Worm (Caenorhabditis elegans): ENCODE results near the gene aptf-3.

aptf-3 gene

ce11 chrII:8593840-8594625 lies at the start of gene aptf-3:
Gene aptf-3, plus strand, starts transcription at chrII:8594190.
- TF ChIP-seq flt-1 (GFP tag; IDR thresholded peaks at IDR 0.05): no peak
- TF ChIP-seq cog-1 (tag; optimal IDR thresholded peaks at IDR 0.05): no peak
- TF ChIP-seq tab-1 (GFP tag; IDR thresholded peaks at IDR 0.05): no peak
- no peak for TF ChIP-seq klf-2 (GFP tag; conservative IDR thresholded peaks at IDR 0.05)
- TF ChIP-seq T22C8.4 (GFP tag; IDR thresholded peaks at IDR 0.05): no peak
- TF ChIP-seq ref-1 (GFP tag; conservative IDR thresholded peaks at IDR 0.05): no peak
- no peak for TF ChIP-seq ztf-23 (GFP tag; IDR thresholded peaks at IDR 0.05)
- no peak for TF ChIP-seq ztf-29 (GFP tag; IDR thresholded peaks at IDR 0.05)
- no peak for TF ChIP-seq med-1 (GFP tag; optimal IDR thresholded peaks at IDR 0.05; ENCODE audit: insufficient read depth)

- TF ChIP-seq T22C8.4 (GFP tag; IDR thresholded peaks at IDR 0.05) (no peak), flt-1 (GFP tag; IDR thresholded peaks at IDR 0.05) (no peak), med-1 (GFP tag; optimal IDR thresholded peaks at IDR 0.05; ENCODE audit: insufficient read depth) (no peak), ztf-29 (GFP tag; IDR thresholded peaks at IDR 0.05) (no peak), ref-1 (GFP tag; conservative IDR thresholded peaks at IDR 0.05) (no peak), tab-1 (GFP tag; IDR thresholded peaks at IDR 0.05) (no peak), cog-1 (tag; optimal IDR thresholded peaks at IDR 0.05) (no peak)
Observed at ce11 chrII:8545315-8545714, 48.7 kb upstream of the aptf-3 start, which contains the start of gene decr-1.2. Gene decr-1.2, plus strand, starts transcription at chrII:8545615.

- TF ChIP-seq T22C8.4 (GFP tag; IDR thresholded peaks at IDR 0.05): peak; percentile 63; the same call in 1 of the 2 replicates
- peak; percentile 82 for TF ChIP-seq ztf-29 (GFP tag; IDR thresholded peaks at IDR 0.05)
- TF ChIP-seq cog-1 (tag; optimal IDR thresholded peaks at IDR 0.05): peak; percentile 52
- TF ChIP-seq klf-2 (GFP tag; conservative IDR thresholded peaks at IDR 0.05): peak; percentile 84
- TF ChIP-seq ref-1 (GFP tag; conservative IDR thresholded peaks at IDR 0.05): peak; percentile 90
- TF ChIP-seq ztf-23 (GFP tag; IDR thresholded peaks at IDR 0.05): no peak; the same call in none of the 2 replicates
- TF ChIP-seq tab-1 (GFP tag; IDR thresholded peaks at IDR 0.05): peak; percentile 91
- peak; percentile 92 for TF ChIP-seq flt-1 (GFP tag; IDR thresholded peaks at IDR 0.05)
- TF ChIP-seq med-1 (GFP tag; optimal IDR thresholded peaks at IDR 0.05; ENCODE audit: insufficient read depth): peak; percentile 40
Observed at ce11 chrII:8546975-8547374, 47.0 kb upstream of the aptf-3 start.

- TF ChIP-seq T22C8.4 (GFP tag; IDR thresholded peaks at IDR 0.05) (no peak), ref-1 (GFP tag; conservative IDR thresholded peaks at IDR 0.05) (no peak), ztf-29 (GFP tag; IDR thresholded peaks at IDR 0.05) (no peak), med-1 (GFP tag; optimal IDR thresholded peaks at IDR 0.05; ENCODE audit: insufficient read depth) (no peak), klf-2 (GFP tag; conservative IDR thresholded peaks at IDR 0.05) (no peak), tab-1 (GFP tag; IDR thresholded peaks at IDR 0.05) (no peak)
Observed at ce11 chrII:8551100-8551499, 42.9 kb upstream of the aptf-3 start.

ce11 chrII:8554568-8554967 lies 39.4 kb upstream of the aptf-3 start:
- no peak for TF ChIP-seq ztf-29 (GFP tag; IDR thresholded peaks at IDR 0.05)
- no peak for TF ChIP-seq tab-1 (GFP tag; IDR thresholded peaks at IDR 0.05)
- no peak for TF ChIP-seq klf-2 (GFP tag; conservative IDR thresholded peaks at IDR 0.05)
- no peak for TF ChIP-seq cog-1 (tag; optimal IDR thresholded peaks at IDR 0.05)
- no peak for TF ChIP-seq med-1 (GFP tag; optimal IDR thresholded peaks at IDR 0.05; ENCODE audit: insufficient read depth)
- no peak for TF ChIP-seq ztf-23 (GFP tag; IDR thresholded peaks at IDR 0.05)
- TF ChIP-seq flt-1 (GFP tag; IDR thresholded peaks at IDR 0.05): no peak
- TF ChIP-seq T22C8.4 (GFP tag; IDR thresholded peaks at IDR 0.05): no peak
- no peak for TF ChIP-seq ref-1 (GFP tag; conservative IDR thresholded peaks at IDR 0.05)

ce11 chrII:8556166-8556565 lies 37.8 kb upstream of the aptf-3 start, which contains the start of gene glb-27:
Gene glb-27, minus strand, starts transcription at chrII:8556266.
- TF ChIP-seq T22C8.4 (GFP tag; IDR thresholded peaks at IDR 0.05) (no peak), ztf-23 (GFP tag; IDR thresholded peaks at IDR 0.05) (no peak), cog-1 (tag; optimal IDR thresholded peaks at IDR 0.05) (no peak), med-1 (GFP tag; optimal IDR thresholded peaks at IDR 0.05; ENCODE audit: insufficient read depth) (no peak), ref-1 (GFP tag; conservative IDR thresholded peaks at IDR 0.05) (no peak), klf-2 (GFP tag; conservative IDR thresholded peaks at IDR 0.05) (no peak), ztf-29 (GFP tag; IDR thresholded peaks at IDR 0.05) (no peak), flt-1 (GFP tag; IDR thresholded peaks at IDR 0.05) (no peak), tab-1 (GFP tag; IDR thresholded peaks at IDR 0.05) (no peak)

ce11 chrII:8559188-8559587 lies 34.8 kb upstream of the aptf-3 start:
- TF ChIP-seq T22C8.4 (GFP tag; IDR thresholded peaks at IDR 0.05): no peak
- no peak for TF ChIP-seq ztf-29 (GFP tag; IDR thresholded peaks at IDR 0.05)
- TF ChIP-seq klf-2 (GFP tag; conservative IDR thresholded peaks at IDR 0.05): no peak
- TF ChIP-seq flt-1 (GFP tag; IDR thresholded peaks at IDR 0.05): no peak
- no peak for TF ChIP-seq ref-1 (GFP tag; conservative IDR thresholded peaks at IDR 0.05)
- TF ChIP-seq tab-1 (GFP tag; IDR thresholded peaks at IDR 0.05): no peak
- TF ChIP-seq ztf-23 (GFP tag; IDR thresholded peaks at IDR 0.05): no peak
- no peak for TF ChIP-seq cog-1 (tag; optimal IDR thresholded peaks at IDR 0.05)
- TF ChIP-seq med-1 (GFP tag; optimal IDR thresholded peaks at IDR 0.05; ENCODE audit: insufficient read depth): no peak

- TF ChIP-seq ref-1 (GFP tag; conservative IDR thresholded peaks at IDR 0.05) (peak; percentile 46), ztf-29 (GFP tag; IDR thresholded peaks at IDR 0.05) (peak; percentile 16; the same call in 1 of the 2 replicates), klf-2 (GFP tag; conservative IDR thresholded peaks at IDR 0.05) (0 out of 2 replicates have a peak, but pooled peaks have one; percentile 51), ztf-23 (GFP tag; IDR thresholded peaks at IDR 0.05) (peak; percentile 92), T22C8.4 (GFP tag; IDR thresholded peaks at IDR 0.05) (peak; percentile 52), tab-1 (GFP tag; IDR thresholded peaks at IDR 0.05) (peak; percentile 24; the same call in 1 of the 2 replicates), cog-1 (tag; optimal IDR thresholded peaks at IDR 0.05) (peak; percentile 97), med-1 (GFP tag; optimal IDR thresholded peaks at IDR 0.05; ENCODE audit: insufficient read depth) (no peak), flt-1 (GFP tag; IDR thresholded peaks at IDR 0.05) (peak; percentile 89)
Observed at ce11 chrII:8561227-8561626, 32.8 kb upstream of the aptf-3 start, which contains the start of gene iff-2. Gene iff-2, minus strand, starts transcription at chrII:8561367.

ce11 chrII:8562002-8562401 lies 32.0 kb upstream of the aptf-3 start, which contains the start of gene F54C9.14:
Gene F54C9.14, plus strand, starts transcription at chrII:8562302.
- TF ChIP-seq ref-1 (GFP tag; conservative IDR thresholded peaks at IDR 0.05) (no peak), flt-1 (GFP tag; IDR thresholded peaks at IDR 0.05) (no peak), tab-1 (GFP tag; IDR thresholded peaks at IDR 0.05) (no peak), T22C8.4 (GFP tag; IDR thresholded peaks at IDR 0.05) (no peak), klf-2 (GFP tag; conservative IDR thresholded peaks at IDR 0.05) (no peak), ztf-23 (GFP tag; IDR thresholded peaks at IDR 0.05) (no peak), cog-1 (tag; optimal IDR thresholded peaks at IDR 0.05) (no peak), med-1 (GFP tag; optimal IDR thresholded peaks at IDR 0.05; ENCODE audit: insufficient read depth) (no peak), ztf-29 (GFP tag; IDR thresholded peaks at IDR 0.05) (no peak)

Measured in whole organism, midembryonic.